Fruit fly (Drosophila melanogaster) whole organism, embryonic: ENCODE measurements around the gene CG7906.

Experiments used
- Bdp1 ChIP-seq: fragments of 200-800 bp; sonication (Bioruptor generic); optimal IDR thresholded peaks from 3 replicates; lab custom pipeline; 2016; ENCODE audit warnings: missing biosample characterization, missing genetic modification characterization
- CG10267 ChIP-seq: fragments of 200-800 bp; sonication (Bioruptor generic); optimal IDR thresholded peaks from 2 replicates; lab custom pipeline; 2018; ENCODE audit warnings: missing biosample characterization, mild to moderate bottlenecking, missing genetic modification characterization, moderate library complexity
- CG10366 ChIP-seq: fragments of 200-800 bp; sonication (Bioruptor generic); IDR thresholded peaks from 2 replicates; pipeline ENCODE4 v1.3.6; 2022; ENCODE audit warnings: missing biosample characterization, missing genetic modification characterization
- CG10543 ChIP-seq: fragments of 200-800 bp; sonication (Bioruptor generic); optimal IDR thresholded peaks from 3 replicates; lab custom pipeline; 2017; ENCODE audit warnings: missing biosample characterization, mild to moderate bottlenecking, missing genetic modification characterization, moderate library complexity
- CG10959 ChIP-seq: fragments of 200-800 bp; sonication (Bioruptor generic); IDR thresholded peaks from 2 replicates; pipeline ENCODE4 v1.3.6; 2022; ENCODE audit warnings: missing biosample characterization, missing genetic modification characterization
- CG12155 ChIP-seq: fragments of 200-800 bp; sonication (Bioruptor generic); optimal IDR thresholded peaks from 3 replicates; lab custom pipeline; 2016; ENCODE audit warnings: missing biosample characterization, missing genetic modification characterization
- CG14710 ChIP-seq: fragments of 200-800 bp; sonication (Bioruptor generic); optimal IDR thresholded peaks from 3 replicates; lab custom pipeline; 2019; ENCODE audit warnings: missing biosample characterization, mild to moderate bottlenecking, missing genetic modification characterization, moderate library complexity
- CG15696 ChIP-seq: fragments of 200-800 bp; sonication (Bioruptor generic); optimal IDR thresholded peaks from 2 replicates; lab custom pipeline; 2019; ENCODE audit warnings: missing biosample characterization, mild to moderate bottlenecking, missing genetic modification characterization, moderate library complexity
- CG16779 ChIP-seq: fragments of 200-800 bp; sonication (Bioruptor generic); IDR thresholded peaks from 2 replicates; pipeline ENCODE4 v1.3.6; 2022; ENCODE audit warnings: missing biosample characterization, missing genetic modification characterization
- CG17186 ChIP-seq: fragments of 200-800 bp; sonication (Bioruptor generic); optimal IDR thresholded peaks from 3 replicates; lab custom pipeline; 2017; ENCODE audit warnings: missing biosample characterization, missing genetic modification reagents, missing genetic modification characterization
- CG1832 ChIP-seq: fragments of 200-800 bp; sonication (Bioruptor generic); optimal IDR thresholded peaks from 2 replicates; lab custom pipeline; 2017; ENCODE audit warnings: missing biosample characterization, mild to moderate bottlenecking, missing genetic modification characterization, inconsistent platforms
- CG2875 ChIP-seq: fragments of 200-800 bp; sonication (Bioruptor generic); optimal IDR thresholded peaks from 2 replicates; lab custom pipeline; 2017; ENCODE audit warnings: missing biosample characterization, mild to moderate bottlenecking, missing genetic modification characterization, missing genetic modification reagents
- CG30403 ChIP-seq: fragments of 200-800 bp; sonication (Bioruptor generic); optimal IDR thresholded peaks from 3 replicates; lab custom pipeline; 2016; ENCODE audit warnings: missing biosample characterization, missing genetic modification characterization
- CG5245 ChIP-seq: fragments of 200-800 bp; sonication (Bioruptor generic); optimal IDR thresholded peaks from 3 replicates; lab custom pipeline; 2016; ENCODE audit warnings: missing biosample characterization, missing genetic modification characterization
- CG6765 ChIP-seq: fragments of 200-800 bp; sonication (Bioruptor generic); optimal IDR thresholded peaks from 3 replicates; lab custom pipeline; 2017; ENCODE audit warnings: missing biosample characterization, mild to moderate bottlenecking, missing genetic modification characterization
- CG7271 ChIP-seq: fragments of 200-800 bp; sonication (Bioruptor generic); optimal IDR thresholded peaks from 2 replicates; lab custom pipeline; 2018; ENCODE audit warnings: missing biosample characterization, mild to moderate bottlenecking, missing genetic modification characterization, moderate library complexity
- CHES-1-like ChIP-seq: fragments of 200-800 bp; sonication (Bioruptor generic); optimal IDR thresholded peaks from 2 replicates; lab custom pipeline; 2016; ENCODE audit warnings: missing biosample characterization, missing genetic modification characterization
- D19B ChIP-seq: fragments of 200-800 bp; sonication (Bioruptor generic); optimal IDR thresholded peaks from 2 replicates; lab custom pipeline; 2017; ENCODE audit warnings: missing biosample characterization, mild to moderate bottlenecking, missing genetic modification characterization
- Dad ChIP-seq: fragments of 200-800 bp; sonication (Bioruptor generic); optimal IDR thresholded peaks from 3 replicates; lab custom pipeline; 2016; ENCODE audit warnings: missing biosample characterization, missing genetic modification characterization
- Dbx ChIP-seq: fragments of 200-800 bp; sonication (Bioruptor generic); IDR thresholded peaks from 3 replicates; pipeline ENCODE4 v1.3.6; 2022; ENCODE audit warnings: missing biosample characterization, missing genetic modification characterization
- Ets97D ChIP-seq: fragments of 200-800 bp; sonication (Bioruptor generic); optimal IDR thresholded peaks from 3 replicates; lab custom pipeline; 2016; ENCODE audit warnings: missing biosample characterization, missing genetic modification characterization
- HLHmδ ChIP-seq: fragments of 200-800 bp; sonication (Bioruptor generic); optimal IDR thresholded peaks from 2 replicates; lab custom pipeline; 2018; ENCODE audit warnings: missing biosample characterization, mild to moderate bottlenecking, missing genetic modification characterization, moderate library complexity
- Hr39 ChIP-seq: fragments of >200 bp; optimal IDR thresholded peaks from 2 replicates; lab custom pipeline; 2017
- MTF-1 ChIP-seq: fragments of 200-800 bp; sonication (Bioruptor generic); optimal IDR thresholded peaks from 2 replicates; lab custom pipeline; 2018; ENCODE audit warnings: missing biosample characterization, mild to moderate bottlenecking, missing genetic modification characterization, borderline replicate concordance
- Myb ChIP-seq: fragments of 200-800 bp; sonication (Bioruptor generic); optimal IDR thresholded peaks from 2 replicates; lab custom pipeline; 2016; ENCODE audit warnings: missing biosample characterization, missing genetic modification characterization
- Nf-YB ChIP-seq: fragments of 200-800 bp; sonication (Bioruptor generic); optimal IDR thresholded peaks from 3 replicates; lab custom pipeline; 2019; ENCODE audit warnings: missing biosample characterization, mild to moderate bottlenecking, missing genetic modification characterization, moderate library complexity
- Trl ChIP-seq, 3 experiments: fragments of >200 bp in 2 of 3; fragments of 200-800 bp in 1 of 3; sonication (Bioruptor generic) in 1 of 3; optimal IDR thresholded peaks; 2 replicates in 1 of 3; 3 replicates in 2 of 3; lab custom pipeline; 2016 to 2017; ENCODE audit warnings: missing biosample characterization in 1 of 3, missing genetic modification characterization in 1 of 3
- Usf ChIP-seq: fragments of 200-800 bp; sonication (Bioruptor generic); optimal IDR thresholded peaks from 2 replicates; lab custom pipeline; 2017; ENCODE audit warnings: missing genotype, missing biosample characterization, missing genetic modification characterization
- Xbp1 ChIP-seq: fragments of 200-800 bp; sonication (Bioruptor generic); optimal IDR thresholded peaks from 3 replicates; lab custom pipeline; 2016; ENCODE audit warnings: missing biosample characterization, mild to moderate bottlenecking, missing genetic modification characterization
- ap ChIP-seq: fragments of 200-800 bp; sonication (Bioruptor generic); IDR thresholded peaks from 2 replicates; pipeline ENCODE4 v1.3.6; 2022; ENCODE audit warnings: missing biosample characterization, missing genetic modification characterization
- dmrt99B ChIP-seq: fragments of 200-800 bp; sonication (Bioruptor generic); optimal IDR thresholded peaks from 2 replicates; lab custom pipeline; 2018; ENCODE audit warnings: missing biosample characterization, mild to moderate bottlenecking, missing genetic modification characterization, moderate library complexity
- fd64A ChIP-seq: fragments of 200-800 bp; sonication (Bioruptor generic); optimal IDR thresholded peaks from 3 replicates; lab custom pipeline; 2018; ENCODE audit warnings: missing biosample characterization, mild to moderate bottlenecking, missing genetic modification characterization
- fd96Cb ChIP-seq: fragments of 200-800 bp; sonication (Bioruptor generic); optimal IDR thresholded peaks from 2 replicates; lab custom pipeline; 2018; ENCODE audit warnings: missing biosample characterization, mild to moderate bottlenecking, missing genetic modification characterization, moderate library complexity
- fru ChIP-seq: fragments of >200 bp; optimal IDR thresholded peaks from 2 replicates; lab custom pipeline; 2017
- hb ChIP-seq: fragments of 200-800 bp; sonication (Bioruptor generic); IDR thresholded peaks from 3 replicates; pipeline ENCODE4 v1.3.6; 2022; ENCODE audit warnings: missing biosample characterization, missing genetic modification characterization; ENCODE audit not compliant: partially characterized antibody
- jing ChIP-seq: fragments of 200-800 bp; sonication (Bioruptor generic); optimal IDR thresholded peaks from 2 replicates; lab custom pipeline; 2018; ENCODE audit warnings: missing biosample characterization, mild to moderate bottlenecking, missing genetic modification characterization
- lab ChIP-seq: fragments of 200-800 bp; sonication (Bioruptor generic); optimal IDR thresholded peaks from 3 replicates; lab custom pipeline; 2017; ENCODE audit warnings: missing biosample characterization, missing genetic modification characterization, mild to moderate bottlenecking, moderate library complexity, missing genetic modification reagents
- lbe ChIP-seq: fragments of 200-800 bp; sonication (Bioruptor generic); optimal IDR thresholded peaks from 2 replicates; lab custom pipeline; 2016; ENCODE audit warnings: missing biosample characterization, mild to moderate bottlenecking, missing genetic modification characterization
- mld ChIP-seq: fragments of 200-800 bp; sonication (Bioruptor generic); IDR thresholded peaks from 3 replicates; pipeline ENCODE4 v1.3.6; 2022; ENCODE audit warnings: missing biosample characterization, missing genetic modification characterization; ENCODE audit not compliant: partially characterized antibody
- onecut ChIP-seq: fragments of 200-800 bp; sonication (Bioruptor generic); IDR thresholded peaks from 2 replicates; pipeline ENCODE4 v1.3.6; 2022; ENCODE audit warnings: missing biosample characterization, missing genetic modification characterization
- pan ChIP-seq, 4 experiments: fragments of >200 bp in 3 of 4; fragments of 200-800 bp in 1 of 4; sonication (Bioruptor generic) in 1 of 4; optimal IDR thresholded peaks in 3 of 4; IDR thresholded peaks in 1 of 4; 2 replicates each; pipeline versions ENCODE4 v1.3.6 to Lab custom; 2017 to 2022; ENCODE audit warnings: missing biosample characterization in 2 of 4, missing genetic modification characterization in 2 of 4, mixed read lengths in 1 of 4
- pfk ChIP-seq: fragments of 200-800 bp; sonication (Bioruptor generic); optimal IDR thresholded peaks from 2 replicates; lab custom pipeline; 2018; ENCODE audit warnings: missing biosample characterization, mild to moderate bottlenecking, missing genetic modification characterization, moderate library complexity
- row ChIP-seq: fragments of 200-800 bp; sonication (Bioruptor generic); IDR thresholded peaks from 3 replicates; pipeline ENCODE4 v1.3.6; 2022; ENCODE audit warnings: missing biosample characterization, missing genetic modification characterization
- sens ChIP-seq: fragments of 200-800 bp; sonication (Bioruptor generic); peaks from one replicate; lab custom pipeline; 2016; ENCODE audit warnings: missing biosample characterization, missing genetic modification characterization
- slou ChIP-seq: fragments of 200-800 bp; sonication (Bioruptor generic); optimal IDR thresholded peaks from 3 replicates; lab custom pipeline; 2016; ENCODE audit warnings: missing biosample characterization, missing genetic modification characterization
- stc ChIP-seq: fragments of 200-800 bp; sonication (Bioruptor generic); IDR thresholded peaks from 2 replicates; pipeline ENCODE4 v1.3.6; 2022; ENCODE audit warnings: missing biosample characterization, missing genetic modification characterization
- stwl ChIP-seq: fragments of 200-800 bp; sonication (Bioruptor generic); optimal IDR thresholded peaks from 3 replicates; lab custom pipeline; 2018; ENCODE audit warnings: missing biosample characterization, mild to moderate bottlenecking, missing genetic modification characterization, moderate library complexity
- tgo ChIP-seq: fragments of 200-800 bp; sonication (Bioruptor generic); IDR thresholded peaks from 3 replicates; pipeline ENCODE4 v1.3.6; 2022; ENCODE audit warnings: missing biosample characterization, missing genetic modification characterization
- toy ChIP-seq: fragments of 200-800 bp; sonication (Bioruptor generic); IDR thresholded peaks from 2 replicates; pipeline ENCODE4 v1.3.6; 2022; ENCODE audit warnings: missing biosample characterization, missing genetic modification characterization
- usp ChIP-seq: fragments of >200 bp; optimal IDR thresholded peaks from 2 replicates; lab custom pipeline; 2017; ENCODE audit warnings: missing biosample characterization, missing genetic modification characterization
- vfl ChIP-seq: fragments of 200-800 bp; sonication (Bioruptor generic); optimal IDR thresholded peaks from 2 replicates; lab custom pipeline; 2016; ENCODE audit warnings: missing biosample characterization, missing genetic modification characterization

CG7906 gene

DNA sequence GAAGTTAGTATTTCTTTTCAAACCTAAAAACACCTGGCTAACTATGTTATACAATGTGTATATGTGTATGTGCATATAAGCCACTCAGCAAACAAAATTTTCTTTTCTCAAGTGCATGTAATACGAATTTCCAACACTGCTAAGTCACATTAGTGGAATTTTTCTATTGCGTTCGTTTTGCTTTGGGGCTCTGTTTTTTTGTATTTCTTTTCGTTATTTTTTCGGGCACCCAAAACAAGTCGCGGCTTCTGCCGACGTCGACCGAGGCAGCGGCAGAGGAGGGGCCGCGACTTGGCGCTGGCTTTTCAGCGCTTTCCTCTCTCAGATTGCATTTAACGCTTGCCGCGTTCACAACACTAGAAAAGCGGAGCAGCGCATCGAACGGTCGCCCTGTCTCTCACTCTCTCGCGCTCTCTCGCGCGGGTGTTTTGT is 17.0 kb upstream of the CG7906 start (continued):
- TF ChIP-seq stc (GFP tag; lab: Robert Waterston, UW) (0 out of 2 replicates have a peak, but pooled peaks have one; percentile 20), fd64A (GFP tag; lab: Kevin White, UChicago) (no peak), Usf (GFP tag; lab: Kevin White, UChicago) (no peak), Xbp1 (GFP tag; lab: Kevin White, UChicago) (no peak), ap (GFP tag; lab: Robert Waterston, UW) (no peak), CG14710 (tag; lab: Kevin White, UChicago) (no peak), CG10267 (tag; lab: Kevin White, UChicago) (peak; percentile 69), pan (optimal IDR thresholded peaks at IDR 0.05; lab: Kevin White, UChicago) (no peak), pan (GFP tag; optimal IDR thresholded peaks at IDR 0.05 in 1 of 2, IDR thresholded peaks at IDR 0.05 in 1 of 2) (peak in 1 of 2 experiments; percentile 39), stwl (tag; lab: Kevin White, UChicago) (peak; percentile 100), toy (GFP tag; lab: Robert Waterston, UW) (no peak), Dbx (GFP tag; lab: Robert Waterston, UW) (no peak), jing (GFP tag; lab: Kevin White, UChicago) (no peak), slou (GFP tag; lab: Kevin White, UChicago) (no peak), hb (GFP tag; lab: Robert Waterston, UW) (no peak), CG10543 (GFP tag; lab: Kevin White, UChicago) (no peak), pfk (GFP tag; lab: Kevin White, UChicago) (no peak), lab (peak; percentile 31), fru (lab: Kevin White, UChicago) (no peak), CG17186 (GFP tag; lab: Kevin White, UChicago) (no peak), CHES-1-like (GFP tag; lab: Kevin White, UChicago) (no peak), CG1832 (GFP tag; lab: Kevin White, UChicago) (no peak), CG5245 (no peak), CG2875 (no peak), vfl (GFP tag; lab: Kevin White, UChicago) (no peak), Dad (no peak), MTF-1 (GFP tag; lab: Kevin White, UChicago) (no peak), CG10366 (GFP tag; lab: Robert Waterston, UW) (no peak), Trl (optimal IDR thresholded peaks at IDR 0.05; lab: Kevin White, UChicago) (peak in 1 of 2 experiments; percentile 78), Trl (GFP tag; optimal IDR thresholded peaks at IDR 0.05; lab: Kevin White, UChicago) (peak; percentile 57), Bdp1 (GFP tag; lab: Kevin White, UChicago) (no peak), dmrt99B (peak; percentile 36), Hr39 (lab: Kevin White, UChicago) (no peak), tgo (GFP tag; lab: Robert Waterston, UW) (no peak), row (GFP tag; lab: Robert Waterston, UW) (no peak), lbe (GFP tag; lab: Kevin White, UChicago) (no peak), mld (peak; percentile 24; the same call in 1 of the 3 replicates), onecut (GFP tag; lab: Robert Waterston, UW) (0 out of 2 replicates have a peak, but pooled peaks have one; percentile 17), usp (no peak), CG7271 (tag; lab: Kevin White, UChicago) (no peak), CG15696 (tag; lab: Kevin White, UChicago) (no peak), Nf-YB (GFP tag; lab: Kevin White, UChicago) (no peak), CG16779 (GFP tag; lab: Robert Waterston, UW) (no peak), CG6765 (GFP tag; lab: Kevin White, UChicago) (no peak), CG10959 (no peak), HLHmδ (GFP tag; lab: Kevin White, UChicago) (peak; percentile 3), Ets97D (GFP tag; lab: Kevin White, UChicago) (no peak), Myb (GFP tag; lab: Kevin White, UChicago) (no peak), sens (GFP tag; lab: Kevin White, UChicago) (peak; percentile 18), D19B (GFP tag; lab: Kevin White, UChicago) (no peak), CG30403 (GFP tag; lab: Kevin White, UChicago) (no peak), CG12155 (GFP tag; lab: Kevin White, UChicago) (no peak), fd96Cb (no peak)
